Fruit fly (Drosophila melanogaster): ENCODE data around the gene toc.
A peak's percentile ranks its signal among the peaks of the same experiment; 100 is the strongest.

toc gene

DNA sequence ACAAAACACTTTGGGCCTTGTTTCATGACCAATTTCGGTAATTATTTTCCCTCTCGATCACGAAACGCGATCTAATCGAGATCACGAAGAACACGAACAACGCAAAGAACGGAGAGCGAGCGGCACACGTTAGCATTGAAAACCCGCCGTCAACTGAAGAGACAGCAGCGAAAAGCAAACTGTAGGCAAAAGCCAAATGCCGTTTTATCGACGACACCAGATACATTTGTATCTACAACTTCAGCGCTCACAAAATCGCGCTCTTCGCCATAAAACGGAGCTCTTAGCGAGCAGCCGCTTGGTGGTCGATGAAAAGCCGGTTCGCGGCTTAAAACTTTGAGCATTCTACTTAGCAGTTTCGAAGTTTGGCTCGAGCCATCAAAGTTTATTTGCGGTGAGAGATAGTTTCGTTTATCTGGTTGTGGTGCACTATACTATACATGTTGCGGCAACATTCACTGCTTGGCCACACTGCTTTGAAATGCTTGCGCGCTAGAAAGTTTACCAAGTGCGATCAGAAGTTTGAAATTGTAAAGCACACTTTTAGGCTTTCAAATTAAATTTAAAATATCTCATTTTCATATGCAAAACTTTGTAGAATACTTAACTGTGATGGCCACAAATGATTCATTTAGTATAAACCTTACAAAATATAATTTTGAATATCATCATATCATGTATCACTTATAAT is 36.5 kb downstream of the toc start:
- TF ChIP-seq Stat92E (GFP tag; optimal IDR thresholded peaks at IDR 0.05) (peak in 1 of 3 experiments; percentile 40), CG42726 (GFP tag; IDR thresholded peaks at IDR 0.05; ENCODE audit: partially characterized antibody) (peak; percentile 9), CG4707 (GFP tag; optimal IDR thresholded peaks at IDR 0.05) (no peak), CG13894 (tag; optimal IDR thresholded peaks at IDR 0.05) (peak; percentile 1), stwl (tag; optimal IDR thresholded peaks at IDR 0.05) (peak; percentile 85), zf30C (GFP tag; optimal IDR thresholded peaks at IDR 0.05) (no peak), sd (tag; optimal IDR thresholded peaks at IDR 0.05) (peak; percentile 39), chm (GFP tag; IDR thresholded peaks at IDR 0.05) (peak; percentile 10; the same call in 1 of the 2 replicates), D19B (GFP tag; optimal IDR thresholded peaks at IDR 0.05) (no peak), HLH4C (GFP tag; IDR thresholded peaks at IDR 0.05; ENCODE audit: partially characterized antibody) (no peak), Dfd (GFP tag; optimal IDR thresholded peaks at IDR 0.05) (peak in 1 of 2 experiments; percentile 90), sug (tag; optimal IDR thresholded peaks at IDR 0.05) (peak; percentile 2), CG13287 (GFP tag; IDR thresholded peaks at IDR 0.05; ENCODE audit: partially characterized antibody) (peak; percentile 37; the same call in 1 of the 2 replicates), Abd-B (GFP tag; optimal IDR thresholded peaks at IDR 0.05) (no peak), CG11504 (tag; optimal IDR thresholded peaks at IDR 0.05) (peak; percentile 100), pb (GFP tag; optimal IDR thresholded peaks at IDR 0.05) (no peak), fru (optimal IDR thresholded peaks at IDR 0.05) (no peak), unc-4 (GFP tag; IDR thresholded peaks at IDR 0.05; ENCODE audit: partially characterized antibody) (peak; percentile 28; the same call in 1 of the 2 replicates), CG12769 (tag; optimal IDR thresholded peaks at IDR 0.05) (peak; percentile 8), Jarid2 (GFP tag; optimal IDR thresholded peaks at IDR 0.05) (peak; percentile 82), vfl (GFP tag; optimal IDR thresholded peaks at IDR 0.05) (no peak), CG31365 (tag; optimal IDR thresholded peaks at IDR 0.05) (peak; percentile 99), slbo (GFP tag; IDR thresholded peaks at IDR 0.05) (no peak), lab (GFP tag; optimal IDR thresholded peaks at IDR 0.05) (peak; percentile 51), CG15269 (tag; optimal IDR thresholded peaks at IDR 0.05) (peak; percentile 48), CG10543 (GFP tag; optimal IDR thresholded peaks at IDR 0.05) (no peak), grn (GFP tag; optimal IDR thresholded peaks at IDR 0.05) (peak; percentile 92), row (GFP tag; IDR thresholded peaks at IDR 0.05) (0 out of 3 replicates have a peak, but pooled peaks have one; percentile 12), CTCF (GFP tag; optimal IDR thresholded peaks at IDR 0.05) (peak; percentile 2), CG32532 (GFP tag; IDR thresholded peaks at IDR 0.05) (peak; percentile 23; the same call in 1 of the 2 replicates), kni (GFP tag; optimal IDR thresholded peaks at IDR 0.05) (peak; percentile 57), CG3163 (GFP tag; optimal IDR thresholded peaks at IDR 0.05) (peak; percentile 97), Dp (GFP tag; optimal IDR thresholded peaks at IDR 0.05) (peak; percentile 7), CG30020 (tag; optimal IDR thresholded peaks at IDR 0.05) (no peak), ci (GFP tag; IDR thresholded peaks at IDR 0.05) (0 out of 3 replicates have a peak, but pooled peaks have one; percentile 16), CG12659 (GFP tag; optimal IDR thresholded peaks at IDR 0.05) (peak; percentile 3), Bgb (GFP tag; IDR thresholded peaks at IDR 0.05; ENCODE audit: partially characterized antibody) (peak; percentile 36; the same call in 1 of the 2 replicates), Usf (GFP tag; optimal IDR thresholded peaks at IDR 0.05) (no peak), Hmx (GFP tag; optimal IDR thresholded peaks at IDR 0.05) (no peak), nmo (GFP tag; optimal IDR thresholded peaks at IDR 0.05) (peak; percentile 13), lola (GFP tag; optimal IDR thresholded peaks at IDR 0.05) (peak in 1 of 3 experiments; percentile 51), Rfx (GFP tag; IDR thresholded peaks at IDR 0.05) (0 out of 2 replicates have a peak, but pooled peaks have one; percentile 32), Eip74EF (GFP tag; optimal IDR thresholded peaks at IDR 0.05) (peak; percentile 8 to 94), HmgD (GFP tag; optimal IDR thresholded peaks at IDR 0.05) (no peak), z (GFP tag; IDR thresholded peaks at IDR 0.05) (0 out of 3 replicates have a peak, but pooled peaks have one; percentile 34), kay (GFP tag; optimal IDR thresholded peaks at IDR 0.05) (peak; percentile 39), pros (GFP tag; optimal IDR thresholded peaks at IDR 0.05) (peak; percentile 78), CG2199 (GFP tag; IDR thresholded peaks at IDR 0.05) (peak; percentile 100)
